Fruit fly (Drosophila melanogaster) whole organism, embryonic: ENCODE data around the gene CG7896.

Experiments
- Bdp1 ChIP-seq: fragments of 200-800 bp; sonication (Bioruptor generic); optimal IDR thresholded peaks from 3 replicates; lab custom pipeline; 2016; ENCODE audit warnings: missing biosample characterization, missing genetic modification characterization
- CG1233 ChIP-seq: fragments of 200-800 bp; sonication (Bioruptor generic); optimal IDR thresholded peaks from 4 replicates; lab custom pipeline; 2018; ENCODE audit warnings: missing biosample characterization, mild to moderate bottlenecking, missing genetic modification characterization
- CG12744 ChIP-seq: fragments of 200-800 bp; sonication (Bioruptor generic); optimal IDR thresholded peaks from 2 replicates; lab custom pipeline; 2016; ENCODE audit warnings: missing biosample characterization, missing genetic modification characterization
- CG15011 ChIP-seq: fragments of 200-800 bp; sonication (Bioruptor generic); optimal IDR thresholded peaks from 3 replicates; lab custom pipeline; 2018; ENCODE audit warnings: missing biosample characterization, mild to moderate bottlenecking, missing genetic modification characterization
- CG15696 ChIP-seq: fragments of 200-800 bp; sonication (Bioruptor generic); optimal IDR thresholded peaks from 2 replicates; lab custom pipeline; 2019; ENCODE audit warnings: missing biosample characterization, mild to moderate bottlenecking, missing genetic modification characterization, moderate library complexity
- CG17186 ChIP-seq: fragments of 200-800 bp; sonication (Bioruptor generic); optimal IDR thresholded peaks from 3 replicates; lab custom pipeline; 2017; ENCODE audit warnings: missing biosample characterization, missing genetic modification reagents, missing genetic modification characterization
- CG17568 ChIP-seq: fragments of 200-800 bp; sonication (Bioruptor generic); optimal IDR thresholded peaks from 2 replicates; lab custom pipeline; 2018; ENCODE audit warnings: missing biosample characterization, mild to moderate bottlenecking, missing genetic modification characterization, moderate library complexity
- CG17829 ChIP-seq: fragments of 200-800 bp; optimal IDR thresholded peaks from 2 replicates; lab custom pipeline; 2019; ENCODE audit warnings: missing biosample characterization, mild to moderate bottlenecking, missing genetic modification characterization, moderate library complexity
- CG3163 ChIP-seq: fragments of 200-800 bp; sonication (Bioruptor generic); optimal IDR thresholded peaks from 3 replicates; lab custom pipeline; 2016; ENCODE audit warnings: missing biosample characterization, missing genetic modification characterization
- CG34422 ChIP-seq: fragments of 200-800 bp; sonication (Bioruptor generic); IDR thresholded peaks from 3 replicates; pipeline ENCODE4 v1.3.6; 2022; ENCODE audit warnings: missing biosample characterization, missing genetic modification characterization
- CG3726 ChIP-seq: fragments of 200-800 bp; sonication (Bioruptor generic); IDR thresholded peaks from 3 replicates; pipeline ENCODE4, ENCODE4 v1.3.6; 2022; ENCODE audit warnings: missing biosample characterization, missing genetic modification characterization
- CG6689 ChIP-seq: fragments of 200-800 bp; sonication (Bioruptor generic); IDR thresholded peaks from 2 replicates; pipeline ENCODE4 v1.3.6; 2022; ENCODE audit warnings: missing biosample characterization, missing genetic modification characterization
- CG6813 ChIP-seq: fragments of 200-800 bp; sonication (Bioruptor generic); optimal IDR thresholded peaks from 2 replicates; lab custom pipeline; 2017; ENCODE audit warnings: missing biosample characterization, missing genetic modification characterization, mild to moderate bottlenecking, moderate library complexity, missing genetic modification reagents
- CG7786 ChIP-seq: fragments of 200-800 bp; sonication (Bioruptor generic); optimal IDR thresholded peaks from 2 replicates; lab custom pipeline; 2016; ENCODE audit warnings: missing biosample characterization, missing genetic modification characterization
- CG7987 ChIP-seq: fragments of 200-800 bp; sonication (Bioruptor generic); optimal IDR thresholded peaks from 2 replicates; lab custom pipeline; 2018; ENCODE audit warnings: missing biosample characterization, mild to moderate bottlenecking, missing genetic modification characterization, moderate library complexity
- CHES-1-like ChIP-seq: fragments of 200-800 bp; sonication (Bioruptor generic); optimal IDR thresholded peaks from 2 replicates; lab custom pipeline; 2016; ENCODE audit warnings: missing biosample characterization, missing genetic modification characterization
- Dip3 ChIP-seq: fragments of 200-800 bp; sonication (Bioruptor generic); optimal IDR thresholded peaks from 3 replicates; lab custom pipeline; 2016; ENCODE audit warnings: missing biosample characterization, missing genetic modification characterization
- Fer1 ChIP-seq: fragments of 200-800 bp; sonication (Bioruptor generic); optimal IDR thresholded peaks from 2 replicates; lab custom pipeline; 2017; ENCODE audit warnings: missing biosample characterization, mild to moderate bottlenecking, missing genetic modification characterization
- Fer2 ChIP-seq: fragments of 200-800 bp; sonication (Bioruptor generic); optimal IDR thresholded peaks from 2 replicates; lab custom pipeline; 2018; ENCODE audit warnings: missing biosample characterization, mild to moderate bottlenecking, missing genetic modification characterization, moderate library complexity
- Hand ChIP-seq: fragments of 200-800 bp; sonication (Bioruptor generic); optimal IDR thresholded peaks from 2 replicates; lab custom pipeline; 2017; ENCODE audit warnings: mild to moderate bottlenecking, missing biosample characterization, missing genetic modification reagents, missing genetic modification characterization
- Jarid2 ChIP-seq: fragments of 200-800 bp; sonication (Bioruptor generic); optimal IDR thresholded peaks from 3 replicates; lab custom pipeline; 2017; ENCODE audit warnings: mild to moderate bottlenecking, missing biosample characterization, missing genetic modification reagents, missing genetic modification characterization
- Lhr ChIP-seq: fragments of 200-800 bp; sonication (Bioruptor generic); optimal IDR thresholded peaks from 3 replicates; lab custom pipeline; 2017; ENCODE audit warnings: mild to moderate bottlenecking, missing biosample characterization, missing genetic modification reagents, missing genetic modification characterization
- MESR4 ChIP-seq: fragments of 200-800 bp; sonication (Bioruptor generic); optimal IDR thresholded peaks from 2 replicates; lab custom pipeline; 2018; ENCODE audit warnings: missing biosample characterization, mild to moderate bottlenecking, missing genetic modification characterization, moderate library complexity
- Mes4 ChIP-seq: fragments of 200-800 bp; sonication (Bioruptor generic); optimal IDR thresholded peaks from 2 replicates; lab custom pipeline; 2016; ENCODE audit warnings: missing biosample characterization, missing genetic modification characterization
- NK7.1 ChIP-seq: fragments of 200-800 bp; sonication (Bioruptor generic); optimal IDR thresholded peaks from 3 replicates; lab custom pipeline; 2016; ENCODE audit warnings: missing biosample characterization, missing genetic modification characterization
- Oli ChIP-seq: fragments of 200-800 bp; sonication (Bioruptor generic); optimal IDR thresholded peaks from 2 replicates; lab custom pipeline; 2018; ENCODE audit warnings: missing biosample characterization, mild to moderate bottlenecking, missing genetic modification characterization, moderate library complexity
- Ptx1 ChIP-seq: fragments of 200-800 bp; sonication (Bioruptor generic); IDR thresholded peaks from 2 replicates; pipeline ENCODE4 v1.3.6; 2022; ENCODE audit warnings: missing biosample characterization, missing genetic modification characterization
- ato ChIP-seq: fragments of 200-800 bp; sonication (Bioruptor generic); IDR thresholded peaks from 2 replicates; pipeline ENCODE4 v1.3.6; 2022; ENCODE audit warnings: missing biosample characterization, missing genetic modification characterization; ENCODE audit not compliant: partially characterized antibody
- bab2 ChIP-seq: fragments of 200-800 bp; sonication (Bioruptor generic); optimal IDR thresholded peaks from 2 replicates; lab custom pipeline; 2016; ENCODE audit warnings: missing biosample characterization, missing genetic modification characterization
- br ChIP-seq: fragments of >200 bp; optimal IDR thresholded peaks from 2 replicates; lab custom pipeline; 2017
- chinmo ChIP-seq: fragments of 200-800 bp; sonication (Bioruptor generic); IDR thresholded peaks from 4 replicates; pipeline ENCODE4 v1.3.6; 2022; ENCODE audit warnings: missing biosample characterization, missing genetic modification characterization; ENCODE audit not compliant: partially characterized antibody
- dati ChIP-seq: fragments of 200-800 bp; sonication (Bioruptor generic); IDR thresholded peaks from 2 replicates; pipeline ENCODE4 v1.3.6; 2022; ENCODE audit warnings: missing biosample characterization, missing genetic modification characterization
- eve ChIP-seq, 2 experiments: fragments of >200 bp; optimal IDR thresholded peaks; 2 replicates each; lab custom pipeline; 2017; ENCODE audit warnings: missing biosample characterization in 2 of 2, missing genetic modification characterization in 2 of 2
- exex ChIP-seq: fragments of 200-800 bp; sonication (Bioruptor generic); optimal IDR thresholded peaks from 4 replicates; lab custom pipeline; 2018; ENCODE audit warnings: missing biosample characterization, mild to moderate bottlenecking, missing genetic modification characterization, moderate library complexity
- fd102C ChIP-seq: fragments of 200-800 bp; sonication (Bioruptor generic); optimal IDR thresholded peaks from 2 replicates; lab custom pipeline; 2018; ENCODE audit warnings: missing biosample characterization, mild to moderate bottlenecking, missing genetic modification characterization, moderate library complexity
- fu2 ChIP-seq: fragments of 200-800 bp; sonication (Bioruptor generic); optimal IDR thresholded peaks from 2 replicates; lab custom pipeline; 2016; ENCODE audit warnings: missing biosample characterization, missing genetic modification characterization
- gcm2 ChIP-seq: fragments of 200-800 bp; sonication (Bioruptor generic); optimal IDR thresholded peaks from 2 replicates; lab custom pipeline; 2016; ENCODE audit warnings: missing biosample characterization, missing genetic modification characterization
- hkb ChIP-seq, 2 experiments: fragments of 200-800 bp in 1 of 2; fragments of >200 bp in 1 of 2; sonication (Bioruptor generic) in 1 of 2; IDR thresholded peaks in 1 of 2; optimal IDR thresholded peaks in 1 of 2; 2 replicates each; pipeline versions ENCODE4 v1.3.6 to Lab custom; 2017 to 2022; ENCODE audit warnings: missing biosample characterization in 1 of 2, missing genetic modification characterization in 1 of 2
- hth ChIP-seq: fragments of >200 bp; optimal IDR thresholded peaks from 2 replicates; lab custom pipeline; 2017; ENCODE audit warnings: inconsistent platforms
- jumu ChIP-seq: fragments of 200-800 bp; sonication (Bioruptor generic); optimal IDR thresholded peaks from 3 replicates; lab custom pipeline; 2016; ENCODE audit warnings: missing biosample characterization, missing genetic modification characterization
- kah ChIP-seq: fragments of 200-800 bp; sonication (Bioruptor generic); optimal IDR thresholded peaks from 2 replicates; lab custom pipeline; 2018; ENCODE audit warnings: missing biosample characterization, mild to moderate bottlenecking, missing genetic modification characterization
- lbe ChIP-seq: fragments of 200-800 bp; sonication (Bioruptor generic); optimal IDR thresholded peaks from 2 replicates; lab custom pipeline; 2016; ENCODE audit warnings: missing biosample characterization, mild to moderate bottlenecking, missing genetic modification characterization
- lola ChIP-seq, 3 experiments: fragments of >200 bp in 2 of 3; fragments of 200-800 bp in 1 of 3; sonication (Bioruptor generic) in 1 of 3; optimal IDR thresholded peaks; 2 replicates each; lab custom pipeline; 2017 to 2019; ENCODE audit warnings: missing biosample characterization in 3 of 3, missing genetic modification characterization in 3 of 3, mild to moderate bottlenecking in 1 of 3, moderate library complexity in 1 of 3
- pnt ChIP-seq: fragments of 200-800 bp; sonication (Bioruptor generic); optimal IDR thresholded peaks from 3 replicates; lab custom pipeline; 2016; ENCODE audit warnings: missing biosample characterization, missing genetic modification characterization
- row ChIP-seq: fragments of 200-800 bp; sonication (Bioruptor generic); IDR thresholded peaks from 3 replicates; pipeline ENCODE4 v1.3.6; 2022; ENCODE audit warnings: missing biosample characterization, missing genetic modification characterization
- sens-2 ChIP-seq: fragments of 200-800 bp; sonication (Bioruptor generic); IDR thresholded peaks from 2 replicates; pipeline ENCODE4 v1.3.6; 2022; ENCODE audit warnings: missing biosample characterization, missing genetic modification characterization
- ttk ChIP-seq: fragments of 200-800 bp; sonication (Bioruptor generic); IDR thresholded peaks from 2 replicates; pipeline ENCODE4 v2.1.2; 2022; ENCODE audit warnings: missing biosample characterization, missing genetic modification characterization
- wek ChIP-seq: fragments of 200-800 bp; sonication (Bioruptor generic); optimal IDR thresholded peaks from 3 replicates; lab custom pipeline; 2018; ENCODE audit warnings: missing biosample characterization, mild to moderate bottlenecking, missing genetic modification characterization, moderate library complexity
- zfh2 ChIP-seq: fragments of 200-800 bp; sonication (Bioruptor generic); optimal IDR thresholded peaks from 2 replicates; lab custom pipeline; 2016; ENCODE audit warnings: missing biosample characterization, missing genetic modification characterization

The CG7896 gene

dm6 chr3R:30021559-30022451, 38.6 kb downstream of the CG7896 start, which contains the start of gene Mgat2 (continued):
- peak; percentile 75 for TF ChIP-seq CG7987 (GFP tag; lab: Kevin White, UChicago)
- TF ChIP-seq exex (tag; lab: Kevin White, UChicago): no peak
- TF ChIP-seq CG17829 (tag; lab: Kevin White, UChicago): peak; percentile 71
- TF ChIP-seq Jarid2 (GFP tag; lab: Kevin White, UChicago): peak; percentile 87
- TF ChIP-seq ttk (GFP tag; lab: Robert Waterston, UW): no peak
- peak; percentile 32 for TF ChIP-seq gcm2
- no peak for TF ChIP-seq CG3163
- TF ChIP-seq pnt (GFP tag; lab: Kevin White, UChicago): no peak
- peak; percentile 34 for TF ChIP-seq lbe (GFP tag; lab: Kevin White, UChicago)
- TF ChIP-seq CG1233 (GFP tag; lab: Kevin White, UChicago): peak; percentile 19
- no peak for TF ChIP-seq CG15011
- no peak for TF ChIP-seq hkb (optimal IDR thresholded peaks at IDR 0.05; lab: Kevin White, UChicago)
- TF ChIP-seq hkb (GFP tag; IDR thresholded peaks at IDR 0.05; lab: Robert Waterston, UW): peak; percentile 60; the same call in 1 of the 2 replicates
- no peak for TF ChIP-seq jumu (GFP tag; lab: Kevin White, UChicago)
- TF ChIP-seq bab2: no peak
- TF ChIP-seq row (GFP tag; lab: Robert Waterston, UW): no peak
- TF ChIP-seq NK7.1 (GFP tag; lab: Kevin White, UChicago): no peak
- no peak for TF ChIP-seq CG3726 (GFP tag; lab: Robert Waterston, UW)
- TF ChIP-seq CG17186 (GFP tag; lab: Kevin White, UChicago): peak; percentile 24
- peak; percentile 79; the same call in 1 of the 3 replicates for TF ChIP-seq CG34422
- TF ChIP-seq lola (GFP tag; optimal IDR thresholded peaks at IDR 0.05; lab: Kevin White, UChicago): peak in 1 of 3 experiments; percentile 8
- TF ChIP-seq wek (GFP tag; lab: Kevin White, UChicago): peak; percentile 70
- no peak for TF ChIP-seq Oli (tag; lab: Kevin White, UChicago)
- no peak for TF ChIP-seq CG7786 (GFP tag; lab: Kevin White, UChicago)
- TF ChIP-seq Ptx1 (GFP tag; lab: Robert Waterston, UW): no peak
- TF ChIP-seq kah (GFP tag; lab: Kevin White, UChicago): peak; percentile 58
- peak; percentile 74 for TF ChIP-seq Fer1 (GFP tag; lab: Kevin White, UChicago)
- no peak for TF ChIP-seq CG12744 (GFP tag; lab: Kevin White, UChicago)
- peak; percentile 97 for TF ChIP-seq chinmo (GFP tag; lab: Robert Waterston, UW)
- TF ChIP-seq dati (GFP tag; lab: Robert Waterston, UW): no peak
- peak; percentile 55 for TF ChIP-seq CG6813 (GFP tag; lab: Kevin White, UChicago)
- TF ChIP-seq Fer2 (tag; lab: Kevin White, UChicago): no peak
- TF ChIP-seq CG17568 (GFP tag; lab: Kevin White, UChicago): no peak
- TF ChIP-seq Hand: peak; percentile 31
- TF ChIP-seq ato (GFP tag; lab: Robert Waterston, UW): peak; percentile 64; the same call in 1 of the 2 replicates
- TF ChIP-seq fu2 (GFP tag; lab: Kevin White, UChicago): no peak
- no peak for TF ChIP-seq CG6689 (GFP tag; lab: Robert Waterston, UW)
- no peak for TF ChIP-seq zfh2 (GFP tag; lab: Kevin White, UChicago)
- TF ChIP-seq eve (GFP tag; optimal IDR thresholded peaks at IDR 0.05; lab: Kevin White, UChicago): no peak
- TF ChIP-seq Mes4 (GFP tag; lab: Kevin White, UChicago): no peak
- no peak for TF ChIP-seq Lhr (GFP tag; lab: Kevin White, UChicago)
- TF ChIP-seq CHES-1-like (GFP tag; lab: Kevin White, UChicago): peak; percentile 44
- TF ChIP-seq CG15696 (tag; lab: Kevin White, UChicago): no peak
- TF ChIP-seq fd102C (GFP tag; lab: Kevin White, UChicago): no peak
- peak; percentile 39; the same call in 1 of the 2 replicates for TF ChIP-seq sens-2 (GFP tag; lab: Robert Waterston, UW)
- TF ChIP-seq hth (lab: Kevin White, UChicago): no peak
- peak; percentile 81 for TF ChIP-seq MESR4 (GFP tag; lab: Kevin White, UChicago)
- no peak for TF ChIP-seq Bdp1
- no peak for TF ChIP-seq Dip3 (GFP tag; lab: Kevin White, UChicago)
- TF ChIP-seq br: no peak
